Worm (Caenorhabditis elegans): ENCODE data around the gene srd-63.
A peak's percentile ranks its signal among the peaks of the same experiment; 100 is the strongest.

Gene srd-63

ce11 chrV:16350775-16351378 lies 42.8 kb downstream of the srd-63 start (continued):
- TF ChIP-seq ces-1 (GFP tag; optimal IDR thresholded peaks at IDR 0.05) (no peak), gei-8 (GFP tag; optimal IDR thresholded peaks at IDR 0.05) (no peak), hif-1 (tag; optimal IDR thresholded peaks at IDR 0.05) (peak in 1 of 2 experiments; percentile 39), lin-38 (GFP tag; IDR thresholded peaks at IDR 0.05) (no peak), nhr-42 (GFP tag; IDR thresholded peaks at IDR 0.05) (no peak), egl-27 (tag; optimal IDR thresholded peaks at IDR 0.05) (no peak), fkh-10 (GFP tag; optimal IDR thresholded peaks at IDR 0.05) (peak; percentile 62), daf-16 (GFP tag; optimal IDR thresholded peaks at IDR 0.05) (peak in 1 of 2 experiments; percentile 45), daf-16 (tag; optimal IDR thresholded peaks at IDR 0.05) (peak; percentile 87), hlh-11 (tag; optimal IDR thresholded peaks at IDR 0.05) (peak; percentile 87), zag-1 (tag; optimal IDR thresholded peaks at IDR 0.05) (no peak), dmd-6 (GFP tag; IDR thresholded peaks at IDR 0.05) (peak; percentile 78), Y48G9A.11 (GFP tag; IDR thresholded peaks at IDR 0.05) (no peak), mes-2 (tag; optimal IDR thresholded peaks at IDR 0.05; ENCODE audit: poor library complexity, severe bottlenecking) (peak; percentile 32), cey-2 (tag; optimal IDR thresholded peaks at IDR 0.05; ENCODE audit: borderline replicate concordance, insufficient read depth) (no peak), php-3 (GFP tag; IDR thresholded peaks at IDR 0.05) (no peak), F49E8.2 (tag; optimal IDR thresholded peaks at IDR 0.05; ENCODE audit: borderline replicate concordance) (no peak), nhr-25 (tag; optimal IDR thresholded peaks at IDR 0.05; ENCODE audit: borderline replicate concordance, insufficient read depth) (no peak), zfp-2 (tag; optimal IDR thresholded peaks at IDR 0.05) (no peak), hmg-1.1 (GFP tag; IDR thresholded peaks at IDR 0.05) (peak; percentile 77), ceh-62 (tag; optimal IDR thresholded peaks at IDR 0.05) (no peak), rbr-2 (tag; optimal IDR thresholded peaks at IDR 0.05) (peak; percentile 66), mdl-1 (tag; optimal IDR thresholded peaks at IDR 0.05) (peak; percentile 9 to 75), mdt-29 (GFP tag; IDR thresholded peaks at IDR 0.05) (no peak), aha-1 (tag) (peak; percentile 95), mep-1 (tag; optimal IDR thresholded peaks at IDR 0.05) (peak; percentile 45), duxl-1 (tag; optimal IDR thresholded peaks at IDR 0.05; ENCODE audit: poor library complexity) (no peak), pqm-1 (tag; optimal IDR thresholded peaks at IDR 0.05) (peak; percentile 42), lin-39 (tag; optimal IDR thresholded peaks at IDR 0.05) (no peak), pha-4 (GFP tag; IDR thresholded peaks at IDR 0.05) (no peak; the same call in 1 of the 2 replicates), pha-4 (tag; optimal IDR thresholded peaks at IDR 0.05) (no peak), daf-12 (tag; optimal IDR thresholded peaks at IDR 0.05) (no peak), nhr-237 (tag; optimal IDR thresholded peaks at IDR 0.05) (no peak), lin-15B (tag; optimal IDR thresholded peaks at IDR 0.05) (no peak), nhr-77 (tag; optimal IDR thresholded peaks at IDR 0.05) (peak; percentile 23), zfp-3 (GFP tag; conservative IDR thresholded peaks at IDR 0.05) (no peak), aly-2 (tag; optimal IDR thresholded peaks at IDR 0.05) (no peak), Y75B8A.6 (GFP tag; IDR thresholded peaks at IDR 0.05) (no peak), tag-97 (GFP tag; IDR thresholded peaks at IDR 0.05) (no peak), nhr-28 (tag; optimal IDR thresholded peaks at IDR 0.05) (peak; percentile 72), madf-5 (GFP tag; IDR thresholded peaks at IDR 0.05) (no peak), ZK546.5 (tag; optimal IDR thresholded peaks at IDR 0.05) (no peak), ama-1 (optimal IDR thresholded peaks at IDR 0.05) (no peak), mxl-3 (GFP tag; optimal IDR thresholded peaks at IDR 0.05) (peak; percentile 84), zip-2 (tag; optimal IDR thresholded peaks at IDR 0.05) (no peak), snpc-4 (tag; optimal IDR thresholded peaks at IDR 0.05) (no peak), lin-29 (GFP tag; IDR thresholded peaks at IDR 0.05) (no peak), ceh-20 (GFP tag; IDR thresholded peaks at IDR 0.05) (peak; percentile 33; the same call in 1 of the 2 replicates), attf-4 (tag; optimal IDR thresholded peaks at IDR 0.05) (no peak)
